Worm (Caenorhabditis elegans) whole organism, midembryonic: ENCODE data around the gene R12B2.6.

Experiments
- klf-2 ChIP-seq: fragments of 200-800 bp; sonication (Bioruptor generic); conservative IDR thresholded peaks from 2 replicates; pipeline ENCODE4 v1.3.6; 2022; ENCODE audit warnings: missing genetic modification reagents, missing genetic modification characterization, missing compliant biosample characterization
- med-1 ChIP-seq: sonication (generic microtip); optimal IDR thresholded peaks from 2 replicates; lab custom pipeline; 2017; ENCODE audit warnings: missing genetic modification characterization, mild to moderate bottlenecking, missing compliant biosample characterization, antibody characterized with exemption, missing genetic modification reagents; ENCODE audit not compliant: insufficient read depth
- tab-1 ChIP-seq: fragments of 200-800 bp; sonication (Bioruptor generic); IDR thresholded peaks from 2 replicates; pipeline ENCODE4 v1.3.6; 2022; ENCODE audit warnings: missing genetic modification characterization, missing compliant biosample characterization

ce11 chrIII:5802971-5803370 lies 31.0 kb downstream of the R12B2.6 start, which contains the start of the genes polq-1 and him-10:
- TF ChIP-seq klf-2 (GFP tag; lab: Robert Waterston, UW) = no peak
- TF ChIP-seq tab-1 (GFP tag; lab: Robert Waterston, UW) = no peak
- no peak for TF ChIP-seq med-1 (GFP tag; lab: Kevin White, UChicago)
